Worm (Caenorhabditis elegans) whole organism, young adult: ENCODE results near the gene K01G5.8.

Source experiments
- C06A6.2 ChIP-seq: fragments of 200-800 bp; sonication (Bioruptor generic); conservative IDR thresholded peaks from 2 replicates; pipeline ENCODE4 v1.3.6; 2022; ENCODE audit warnings: missing genetic modification characterization, missing compliant biosample characterization
- attf-5 ChIP-seq: fragments of 200-800 bp; sonication (Bioruptor generic); optimal IDR thresholded peaks from 2 replicates; lab custom pipeline; 2018; ENCODE audit warnings: mild to moderate bottlenecking, missing genetic modification characterization, missing compliant biosample characterization
- fkh-3 ChIP-seq: sonication (generic microtip); optimal IDR thresholded peaks from 2 replicates; lab custom pipeline; 2016; ENCODE audit warnings: mild to moderate bottlenecking, missing genetic modification characterization, missing compliant biosample characterization
- nfya-1 ChIP-seq: sonication (generic microtip); optimal IDR thresholded peaks from 2 replicates; lab custom pipeline; 2017; ENCODE audit warnings: antibody characterized with exemption, missing compliant biosample characterization, missing genetic modification characterization, borderline replicate concordance; ENCODE audit not compliant: insufficient read depth
- sdz-38 ChIP-seq: sonication (generic microtip); optimal IDR thresholded peaks from 2 replicates; lab custom pipeline; 2016; ENCODE audit warnings: missing genotype, missing genetic modification characterization, missing compliant biosample characterization
- ztf-22 ChIP-seq: fragments of 200-800 bp; sonication (Bioruptor generic); optimal IDR thresholded peaks from 2 replicates; lab custom pipeline; 2018; ENCODE audit warnings: mild to moderate bottlenecking, missing genetic modification characterization, moderate library complexity, missing compliant biosample characterization

- TF ChIP-seq ztf-22 (no peak), fkh-3 (no peak), nfya-1 (no peak), sdz-38 (no peak), C06A6.2 (GFP tag; lab: Robert Waterston, UW) (no peak), attf-5 (GFP tag; lab: Kevin White, UChicago) (no peak)
Measured at ce11 chrIII:10757540-10757939, 17.0 kb upstream of the K01G5.8 start, which contains the start of gene rnf-113.
